Fruit fly (Drosophila melanogaster) whole organism, embryonic: ENCODE measurements around the gene simj.

Experiments used
- B-H1 ChIP-seq: fragments of 200-800 bp; sonication (Bioruptor generic); IDR thresholded peaks from 3 replicates; pipeline ENCODE4 v1.3.6; 2022; ENCODE audit warnings: missing biosample characterization, missing genetic modification characterization
- C15 ChIP-seq: fragments of 200-800 bp; sonication (Bioruptor generic); IDR thresholded peaks from 3 replicates; pipeline ENCODE4 v1.3.6; 2022; ENCODE audit warnings: missing biosample characterization, missing genetic modification characterization
- CG1024 ChIP-seq: fragments of 200-800 bp; sonication (Bioruptor generic); IDR thresholded peaks from 2 replicates; pipeline ENCODE4 v1.3.6; 2022; ENCODE audit warnings: missing biosample characterization, missing genetic modification characterization
- CG11247 ChIP-seq: fragments of 200-800 bp; sonication (Bioruptor generic); IDR thresholded peaks from 2 replicates; pipeline ENCODE4 v1.3.6; 2022; ENCODE audit warnings: missing biosample characterization, missing genetic modification characterization
- CG12236 ChIP-seq: fragments of 200-800 bp; sonication (Bioruptor generic); optimal IDR thresholded peaks from 2 replicates; lab custom pipeline; 2016; ENCODE audit warnings: missing biosample characterization, missing genetic modification characterization
- CG12299 ChIP-seq: fragments of 200-800 bp; sonication (Bioruptor generic); optimal IDR thresholded peaks from 2 replicates; lab custom pipeline; 2018; ENCODE audit warnings: missing biosample characterization, mild to moderate bottlenecking, missing genetic modification characterization
- CG13296 ChIP-seq: fragments of 200-800 bp; sonication (Bioruptor generic); optimal IDR thresholded peaks from 3 replicates; lab custom pipeline; 2018; ENCODE audit warnings: missing biosample characterization, mild to moderate bottlenecking, missing genetic modification characterization
- CG15269 ChIP-seq: fragments of 200-800 bp; sonication (Bioruptor generic); optimal IDR thresholded peaks from 2 replicates; lab custom pipeline; 2018; ENCODE audit warnings: missing biosample characterization, mild to moderate bottlenecking, missing genetic modification characterization, moderate library complexity
- CG1529 ChIP-seq: fragments of 200-800 bp; sonication (Bioruptor generic); optimal IDR thresholded peaks from 3 replicates; lab custom pipeline; 2018; ENCODE audit warnings: missing biosample characterization, missing genetic modification characterization
- CG16863 ChIP-seq: fragments of 200-800 bp; sonication (Bioruptor generic); optimal IDR thresholded peaks from 3 replicates; lab custom pipeline; 2016; ENCODE audit warnings: missing biosample characterization, missing genetic modification characterization
- CG17829 ChIP-seq: fragments of 200-800 bp; optimal IDR thresholded peaks from 2 replicates; lab custom pipeline; 2019; ENCODE audit warnings: missing biosample characterization, mild to moderate bottlenecking, missing genetic modification characterization, moderate library complexity
- CG18476 ChIP-seq: fragments of 200-800 bp; sonication (Bioruptor generic); optimal IDR thresholded peaks from 2 replicates; lab custom pipeline; 2016; ENCODE audit warnings: missing biosample characterization, mild to moderate bottlenecking, missing genetic modification characterization
- CG18599 ChIP-seq: fragments of 200-800 bp; sonication (Bioruptor generic); optimal IDR thresholded peaks from 3 replicates; lab custom pipeline; 2017; ENCODE audit warnings: missing biosample characterization, missing genetic modification characterization, mild to moderate bottlenecking, moderate library complexity, missing genetic modification reagents
- CG30431 ChIP-seq: fragments of 200-800 bp; sonication (Bioruptor generic); optimal IDR thresholded peaks from 2 replicates; lab custom pipeline; 2017; ENCODE audit warnings: missing biosample characterization, missing genetic modification characterization
- CG3065 ChIP-seq: fragments of 200-800 bp; sonication (Bioruptor generic); optimal IDR thresholded peaks from 2 replicates; lab custom pipeline; 2016; ENCODE audit warnings: missing biosample characterization, missing genetic modification characterization
- CG3163 ChIP-seq: fragments of 200-800 bp; sonication (Bioruptor generic); optimal IDR thresholded peaks from 3 replicates; lab custom pipeline; 2016; ENCODE audit warnings: missing biosample characterization, missing genetic modification characterization
- CG4730 ChIP-seq: fragments of 200-800 bp; sonication (Bioruptor generic); IDR thresholded peaks from 2 replicates; pipeline ENCODE4 v1.3.6; 2022; ENCODE audit warnings: missing biosample characterization, missing genetic modification characterization
- CG5180 ChIP-seq: fragments of 200-800 bp; sonication (Bioruptor generic); optimal IDR thresholded peaks from 3 replicates; lab custom pipeline; 2017; ENCODE audit warnings: missing biosample characterization, missing genetic modification characterization, mild to moderate bottlenecking, moderate library complexity, missing genetic modification reagents
- CG6175 ChIP-seq: fragments of 200-800 bp; sonication (Bioruptor generic); IDR thresholded peaks from 3 replicates; pipeline ENCODE4 v1.3.6; 2022; ENCODE audit warnings: missing biosample characterization, missing genetic modification characterization
- CG7745 ChIP-seq: fragments of 200-800 bp; sonication (Bioruptor generic); optimal IDR thresholded peaks from 2 replicates; lab custom pipeline; 2018; ENCODE audit warnings: missing biosample characterization, mild to moderate bottlenecking, missing genetic modification characterization, moderate library complexity
- CG7786 ChIP-seq: fragments of 200-800 bp; sonication (Bioruptor generic); optimal IDR thresholded peaks from 2 replicates; lab custom pipeline; 2016; ENCODE audit warnings: missing biosample characterization, missing genetic modification characterization
- CG7987 ChIP-seq: fragments of 200-800 bp; sonication (Bioruptor generic); optimal IDR thresholded peaks from 2 replicates; lab custom pipeline; 2018; ENCODE audit warnings: missing biosample characterization, mild to moderate bottlenecking, missing genetic modification characterization, moderate library complexity
- CG8924 ChIP-seq: fragments of 200-800 bp; optimal IDR thresholded peaks from 3 replicates; lab custom pipeline; 2019; ENCODE audit warnings: missing biosample characterization, mild to moderate bottlenecking, missing genetic modification characterization, moderate library complexity
- CG9437 ChIP-seq: fragments of 200-800 bp; sonication (Bioruptor generic); optimal IDR thresholded peaks from 2 replicates; lab custom pipeline; 2018; ENCODE audit warnings: missing biosample characterization, mild to moderate bottlenecking, missing genetic modification characterization
- CG9932 ChIP-seq: fragments of 200-800 bp; sonication (Bioruptor generic); IDR thresholded peaks from 2 replicates; pipeline ENCODE4 v1.3.6; 2022; ENCODE audit warnings: missing biosample characterization, missing genetic modification characterization
- Dbx ChIP-seq: fragments of 200-800 bp; sonication (Bioruptor generic); IDR thresholded peaks from 3 replicates; pipeline ENCODE4 v1.3.6; 2022; ENCODE audit warnings: missing biosample characterization, missing genetic modification characterization
- Fer2 ChIP-seq: fragments of 200-800 bp; sonication (Bioruptor generic); optimal IDR thresholded peaks from 2 replicates; lab custom pipeline; 2018; ENCODE audit warnings: missing biosample characterization, mild to moderate bottlenecking, missing genetic modification characterization, moderate library complexity
- HLH3B ChIP-seq: fragments of 200-800 bp; sonication (Bioruptor generic); IDR thresholded peaks from 2 replicates; pipeline ENCODE4 v1.3.6; 2022; ENCODE audit warnings: missing biosample characterization, missing genetic modification characterization
- Hand ChIP-seq: fragments of 200-800 bp; sonication (Bioruptor generic); optimal IDR thresholded peaks from 2 replicates; lab custom pipeline; 2017; ENCODE audit warnings: mild to moderate bottlenecking, missing biosample characterization, missing genetic modification reagents, missing genetic modification characterization
- Lim3 ChIP-seq: fragments of 200-800 bp; sonication (Bioruptor generic); IDR thresholded peaks from 2 replicates; pipeline ENCODE4 v1.3.6; 2022; ENCODE audit warnings: missing biosample characterization, missing genetic modification characterization
- MTF-1 ChIP-seq: fragments of 200-800 bp; sonication (Bioruptor generic); optimal IDR thresholded peaks from 2 replicates; lab custom pipeline; 2018; ENCODE audit warnings: missing biosample characterization, mild to moderate bottlenecking, missing genetic modification characterization, borderline replicate concordance
- Nf-YB ChIP-seq: fragments of 200-800 bp; sonication (Bioruptor generic); optimal IDR thresholded peaks from 3 replicates; lab custom pipeline; 2019; ENCODE audit warnings: missing biosample characterization, mild to moderate bottlenecking, missing genetic modification characterization, moderate library complexity
- Sox102F ChIP-seq: fragments of 200-800 bp; sonication (Bioruptor generic); optimal IDR thresholded peaks from 2 replicates; lab custom pipeline; 2018; ENCODE audit warnings: missing biosample characterization, mild to moderate bottlenecking, missing genetic modification characterization, moderate library complexity
- Stat92E ChIP-seq, 3 experiments: fragments of >200 bp in 2 of 3; fragments of 200-800 bp in 1 of 3; sonication (Bioruptor generic) in 1 of 3; optimal IDR thresholded peaks; 2 replicates each; lab custom pipeline; 2017 to 2019; ENCODE audit warnings: missing biosample characterization in 3 of 3, missing genetic modification characterization in 3 of 3, mild to moderate bottlenecking in 1 of 3, moderate library complexity in 1 of 3
- ac ChIP-seq: fragments of 200-800 bp; sonication (Bioruptor generic); optimal IDR thresholded peaks from 3 replicates; lab custom pipeline; 2017; ENCODE audit warnings: missing biosample characterization, mild to moderate bottlenecking, missing genetic modification characterization
- aop ChIP-seq: fragments of 200-800 bp; sonication (Bioruptor generic); IDR thresholded peaks from 2 replicates; pipeline ENCODE4 v1.3.6; 2022; ENCODE audit warnings: missing biosample characterization, missing genetic modification characterization
- bowl ChIP-seq: fragments of 200-800 bp; sonication (Bioruptor generic); IDR thresholded peaks from 2 replicates; pipeline ENCODE4 v1.3.6; 2022; ENCODE audit warnings: missing biosample characterization, missing genetic modification characterization
- cad ChIP-seq: fragments of >200 bp; optimal IDR thresholded peaks from 2 replicates; lab custom pipeline; 2017; ENCODE audit warnings: missing biosample characterization, missing genetic modification characterization
- da ChIP-seq: fragments of 200-800 bp; sonication (Bioruptor generic); optimal IDR thresholded peaks from 2 replicates; lab custom pipeline; 2016; ENCODE audit warnings: missing biosample characterization, missing genetic modification characterization
- dpn ChIP-seq, 2 experiments: fragments of 200-800 bp; sonication (Bioruptor generic); optimal IDR thresholded peaks; 3 replicates each; lab custom pipeline; 2016; ENCODE audit warnings: missing biosample characterization in 2 of 2, missing genetic modification characterization in 2 of 2
- en ChIP-seq: fragments of 200-800 bp; sonication (Bioruptor generic); optimal IDR thresholded peaks from 2 replicates; lab custom pipeline; 2016; ENCODE audit warnings: missing biosample characterization, missing genetic modification characterization
- fd96Cb ChIP-seq: fragments of 200-800 bp; sonication (Bioruptor generic); optimal IDR thresholded peaks from 2 replicates; lab custom pipeline; 2018; ENCODE audit warnings: missing biosample characterization, mild to moderate bottlenecking, missing genetic modification characterization, moderate library complexity
- fu2 ChIP-seq: fragments of 200-800 bp; sonication (Bioruptor generic); optimal IDR thresholded peaks from 2 replicates; lab custom pipeline; 2016; ENCODE audit warnings: missing biosample characterization, missing genetic modification characterization
- kni ChIP-seq: fragments of 200-800 bp; sonication (Bioruptor generic); optimal IDR thresholded peaks from 3 replicates; lab custom pipeline; 2017; ENCODE audit warnings: mild to moderate bottlenecking, missing biosample characterization, missing genetic modification reagents, missing genetic modification characterization
- mirr ChIP-seq: fragments of 200-800 bp; sonication (Bioruptor generic); optimal IDR thresholded peaks from 3 replicates; lab custom pipeline; 2018; ENCODE audit warnings: missing biosample characterization, mild to moderate bottlenecking, missing genetic modification characterization
- org-1 ChIP-seq: fragments of 200-800 bp; sonication (Bioruptor generic); optimal IDR thresholded peaks from 2 replicates; lab custom pipeline; 2017; ENCODE audit warnings: missing biosample characterization, missing genetic modification characterization
- sens ChIP-seq: fragments of 200-800 bp; sonication (Bioruptor generic); peaks from one replicate; lab custom pipeline; 2016; ENCODE audit warnings: missing biosample characterization, missing genetic modification characterization
- so ChIP-seq: fragments of 200-800 bp; sonication (Bioruptor generic); IDR thresholded peaks from 3 replicates; pipeline ENCODE4 v1.3.6; 2022; ENCODE audit warnings: missing biosample characterization, missing genetic modification characterization
- twi ChIP-seq: fragments of 200-800 bp; optimal IDR thresholded peaks from 2 replicates; lab custom pipeline; 2019; ENCODE audit warnings: missing biosample characterization, mild to moderate bottlenecking, missing genetic modification characterization, moderate library complexity
- usp ChIP-seq: fragments of >200 bp; optimal IDR thresholded peaks from 2 replicates; lab custom pipeline; 2017; ENCODE audit warnings: missing biosample characterization, missing genetic modification characterization

The simj gene

dm6 chr3L:10664511-10665062, at the start of gene simj (continued):
- TF ChIP-seq mirr (GFP tag; lab: Kevin White, UChicago) (peak; percentile 83), usp (GFP tag; lab: Kevin White, UChicago) (no peak), CG9932 (GFP tag; lab: Robert Waterston, UW) (peak; percentile 71), CG7987 (GFP tag; lab: Kevin White, UChicago) (peak; percentile 70), Dbx (peak; percentile 80; the same call in 1 of the 3 replicates), CG8924 (tag; lab: Kevin White, UChicago) (peak; percentile 81), CG3065 (no peak), sens (GFP tag; lab: Kevin White, UChicago) (peak; percentile 82), B-H1 (GFP tag; lab: Robert Waterston, UW) (no peak; the same call in 2 of the 3 replicates), CG3163 (peak; percentile 83), CG30431 (GFP tag; lab: Kevin White, UChicago) (no peak), ac (GFP tag; lab: Kevin White, UChicago) (no peak), Fer2 (tag; lab: Kevin White, UChicago) (no peak), so (peak; percentile 57; the same call in 1 of the 3 replicates), bowl (GFP tag; lab: Robert Waterston, UW) (no peak), CG4730 (no peak), fd96Cb (tag; lab: Kevin White, UChicago) (no peak), CG18599 (peak; percentile 61), CG7745 (tag; lab: Kevin White, UChicago) (peak; percentile 0), MTF-1 (peak; percentile 58), aop (GFP tag; lab: Robert Waterston, UW) (no peak), Stat92E (GFP tag; optimal IDR thresholded peaks at IDR 0.05; lab: Kevin White, UChicago) (peak in 1 of 3 experiments; percentile 75), HLH3B (GFP tag; lab: Robert Waterston, UW) (no peak; the same call in 1 of the 2 replicates), kni (GFP tag; lab: Kevin White, UChicago) (peak; percentile 53), CG9437 (GFP tag; lab: Kevin White, UChicago) (no peak), Hand (GFP tag; lab: Kevin White, UChicago) (peak; percentile 3), CG5180 (GFP tag; lab: Kevin White, UChicago) (peak; percentile 38), C15 (GFP tag; lab: Robert Waterston, UW) (no peak), CG16863 (GFP tag; lab: Kevin White, UChicago) (peak; percentile 73), CG13296 (peak; percentile 54), CG12299 (tag; lab: Kevin White, UChicago) (peak; percentile 64), cad (no peak), Lim3 (no peak), CG1024 (GFP tag; lab: Robert Waterston, UW) (no peak), Nf-YB (peak; percentile 19), CG7786 (GFP tag; lab: Kevin White, UChicago) (peak; percentile 48), Sox102F (GFP tag; lab: Kevin White, UChicago) (no peak), CG6175 (GFP tag; lab: Robert Waterston, UW) (no peak; the same call in 2 of the 3 replicates), twi (tag; lab: Kevin White, UChicago) (no peak), en (GFP tag; lab: Kevin White, UChicago) (no peak), da (GFP tag; lab: Kevin White, UChicago) (no peak), CG1529 (GFP tag; lab: Kevin White, UChicago) (no peak), CG12236 (GFP tag; lab: Kevin White, UChicago) (peak; percentile 21), CG15269 (tag; lab: Kevin White, UChicago) (peak; percentile 47), fu2 (GFP tag; lab: Kevin White, UChicago) (peak; percentile 31), dpn (GFP tag; optimal IDR thresholded peaks at IDR 0.05; lab: Kevin White, UChicago) (peak; percentile 38 to 49), org-1 (no peak), CG11247 (GFP tag; lab: Robert Waterston, UW) (0 out of 2 replicates have a peak, but pooled peaks have one; percentile 13), CG17829 (tag; lab: Kevin White, UChicago) (peak; percentile 84), CG18476 (GFP tag; lab: Kevin White, UChicago) (no peak)
